Worm (Caenorhabditis elegans) whole organism, L4 larva: ENCODE data around the gene C06B3.6.

Experiments
- D1046.2 ChIP-seq: fragments of 200-800 bp; sonication (Bioruptor generic); IDR thresholded peaks from 2 replicates; pipeline ENCODE4 v1.3.6; 2022; ENCODE audit warnings: missing genetic modification characterization, missing compliant biosample characterization
- F26F4.8 ChIP-seq: fragments of 200-800 bp; sonication (Bioruptor generic); conservative IDR thresholded peaks from 2 replicates; pipeline ENCODE4 v1.3.6; 2022; ENCODE audit warnings: missing genetic modification characterization, missing compliant biosample characterization
- R02D3.7 ChIP-seq: fragments of 150-350 bp; sonication (generic microtip); optimal IDR thresholded peaks from 3 replicates; lab custom pipeline; 2014; ENCODE audit warnings: missing biosample characterization, missing genetic modification characterization
- T26A8.4 ChIP-seq: fragments of 200-800 bp; sonication (Bioruptor generic); IDR thresholded peaks from 2 replicates; pipeline ENCODE4 v1.3.6; 2022; ENCODE audit warnings: missing genetic modification characterization, missing compliant biosample characterization
- Y5F2A.4 ChIP-seq: fragments of 200-800 bp; sonication (Bioruptor generic); optimal IDR thresholded peaks from 2 replicates; lab custom pipeline; 2018; ENCODE audit warnings: mild to moderate bottlenecking, missing genetic modification characterization, missing compliant biosample characterization
- ZK546.5 ChIP-seq, 2 experiments: sonication (generic microtip); optimal IDR thresholded peaks; 2 replicates each; lab custom pipeline; 2017; ENCODE audit warnings: missing biosample characterization in 2 of 2, missing genetic modification characterization in 2 of 2
- aha-1 ChIP-seq: fragments of 150-350 bp; peaks from one replicate; lab custom pipeline; 2014; ENCODE audit warnings: missing biosample characterization, missing genetic modification characterization
- ama-1 ChIP-seq: fragments of 150-350 bp; optimal IDR thresholded peaks from 2 replicates; lab custom pipeline; 2014; ENCODE audit warnings: inconsistent platforms, mixed read lengths
- ces-1 ChIP-seq: fragments of 150-350 bp; sonication (generic microtip); optimal IDR thresholded peaks from 4 replicates; lab custom pipeline; 2014; ENCODE audit warnings: missing biosample characterization, missing genetic modification reagents, missing genetic modification characterization
- daf-16 ChIP-seq, 3 experiments: sonication (generic microtip); optimal IDR thresholded peaks; 2 replicates each; lab custom pipeline; 2016 to 2017; ENCODE audit warnings: missing genetic modification characterization in 3 of 3, missing genetic modification reagents in 3 of 3, mild to moderate bottlenecking in 2 of 3, missing compliant biosample characterization in 2 of 3, missing biosample characterization in 1 of 3, moderate library complexity in 1 of 3
- dmd-6 ChIP-seq: fragments of 200-800 bp; sonication (Bioruptor generic); IDR thresholded peaks from 2 replicates; pipeline ENCODE4 v1.3.6; 2022; ENCODE audit warnings: missing genetic modification reagents, missing genetic modification characterization, missing compliant biosample characterization
- dpl-1 ChIP-seq: fragments of 150-350 bp; optimal IDR thresholded peaks from 2 replicates; lab custom pipeline; 2014; ENCODE audit warnings: missing biosample characterization, missing genetic modification reagents, missing genetic modification characterization
- duxl-1 ChIP-seq: sonication (generic microtip); optimal IDR thresholded peaks from 2 replicates; lab custom pipeline; 2016; ENCODE audit warnings: mild to moderate bottlenecking, missing genetic modification characterization, moderate library complexity, missing compliant biosample characterization; ENCODE audit not compliant: poor library complexity
- dve-1 ChIP-seq: sonication (generic microtip); optimal IDR thresholded peaks from 2 replicates; lab custom pipeline; 2017; ENCODE audit warnings: antibody characterized with exemption, mild to moderate bottlenecking, missing genetic modification characterization, missing compliant biosample characterization; ENCODE audit not compliant: insufficient read depth
- fkh-10 ChIP-seq: fragments of 150-350 bp; optimal IDR thresholded peaks from 2 replicates; lab custom pipeline; 2014; ENCODE audit warnings: missing biosample characterization, missing genetic modification reagents, missing genetic modification characterization
- hif-1 ChIP-seq, 2 experiments: sonication (generic microtip); optimal IDR thresholded peaks; 2 replicates each; lab custom pipeline; 2016 to 2017; ENCODE audit warnings: missing compliant biosample characterization in 2 of 2, missing genetic modification characterization in 2 of 2, missing genetic modification reagents in 2 of 2, missing genotype in 2 of 2, mild to moderate bottlenecking in 1 of 2
- hlh-11 ChIP-seq: fragments of 200-800 bp; sonication (Bioruptor generic); optimal IDR thresholded peaks from 2 replicates; lab custom pipeline; 2018; ENCODE audit warnings: mild to moderate bottlenecking, missing genetic modification characterization, missing compliant biosample characterization
- hmg-1.1 ChIP-seq: fragments of 200-800 bp; sonication (Bioruptor generic); IDR thresholded peaks from 2 replicates; pipeline ENCODE4 v1.3.6; 2022; ENCODE audit warnings: missing genetic modification reagents, missing genetic modification characterization, missing compliant biosample characterization
- lin-1 ChIP-seq: fragments of 200-800 bp; sonication (Bioruptor generic); IDR thresholded peaks from 2 replicates; pipeline ENCODE4 v1.3.6; 2022; ENCODE audit warnings: missing genetic modification reagents, missing genetic modification characterization, missing compliant biosample characterization
- lin-13 ChIP-seq: fragments of 150-350 bp; optimal IDR thresholded peaks from 2 replicates; lab custom pipeline; 2014; ENCODE audit warnings: missing biosample characterization, missing genetic modification reagents, missing genetic modification characterization
- lin-15B ChIP-seq: fragments of 150-350 bp; sonication (generic microtip); optimal IDR thresholded peaks from 3 replicates; lab custom pipeline; 2014; ENCODE audit warnings: missing biosample characterization, missing genetic modification characterization
- lir-3 ChIP-seq: sonication (generic microtip); optimal IDR thresholded peaks from 2 replicates; lab custom pipeline; 2016; ENCODE audit warnings: mild to moderate bottlenecking, missing genetic modification characterization, missing compliant biosample characterization
- lsy-2 ChIP-seq, 2 experiments: fragments of 150-350 bp in 1 of 2; sonication (generic microtip) in 1 of 2; optimal IDR thresholded peaks; 2 replicates each; lab custom pipeline; 2014 to 2017; ENCODE audit warnings: missing biosample characterization in 2 of 2, missing genetic modification characterization in 2 of 2
- madf-5 ChIP-seq, 2 experiments: fragments of 200-800 bp; sonication (Bioruptor generic); IDR thresholded peaks; 2 replicates each; pipeline ENCODE4 v1.3.6; 2022; ENCODE audit warnings: missing compliant biosample characterization in 2 of 2, missing genetic modification characterization in 2 of 2
- mdl-1 ChIP-seq, 2 experiments: fragments of 150-350 bp in 1 of 2; sonication (generic microtip) in 1 of 2; optimal IDR thresholded peaks; 2 replicates each; lab custom pipeline; 2014 to 2017; ENCODE audit warnings: missing biosample characterization in 2 of 2, missing genetic modification characterization in 2 of 2
- mdt-29 ChIP-seq: fragments of 200-800 bp; sonication (Bioruptor generic); IDR thresholded peaks from 2 replicates; pipeline ENCODE4 v1.3.6; 2022; ENCODE audit warnings: missing genetic modification reagents, missing genetic modification characterization, missing compliant biosample characterization
- nhr-10 ChIP-seq: fragments of 150-350 bp; optimal IDR thresholded peaks from 2 replicates; lab custom pipeline; 2014; ENCODE audit warnings: missing biosample characterization, missing genetic modification characterization
- nhr-237 ChIP-seq: sonication (generic microtip); optimal IDR thresholded peaks from 2 replicates; lab custom pipeline; 2017; ENCODE audit warnings: missing biosample characterization, missing genetic modification characterization
- nhr-28 ChIP-seq: fragments of 150-350 bp; optimal IDR thresholded peaks from 2 replicates; lab custom pipeline; 2014; ENCODE audit warnings: missing biosample characterization, missing genetic modification characterization
- nhr-41 ChIP-seq: fragments of 200-800 bp; sonication (Bioruptor generic); IDR thresholded peaks from 2 replicates; pipeline ENCODE4 v1.3.6; 2022; ENCODE audit warnings: missing genetic modification reagents, missing genetic modification characterization, missing compliant biosample characterization
- nhr-6 ChIP-seq: fragments of 150-350 bp; optimal IDR thresholded peaks from 2 replicates; lab custom pipeline; 2014; ENCODE audit warnings: missing biosample characterization, missing genetic modification characterization
- php-3 ChIP-seq: fragments of 200-800 bp; sonication (Bioruptor generic); IDR thresholded peaks from 2 replicates; pipeline ENCODE4 v1.3.6; 2022; ENCODE audit warnings: missing genetic modification reagents, missing genetic modification characterization, missing compliant biosample characterization
- pqm-1 ChIP-seq: sonication (generic microtip); optimal IDR thresholded peaks from 2 replicates; lab custom pipeline; 2017; ENCODE audit warnings: missing biosample characterization, missing genetic modification characterization
- skn-1 ChIP-seq: fragments of 150-350 bp; optimal IDR thresholded peaks from 2 replicates; lab custom pipeline; 2014; ENCODE audit warnings: missing biosample characterization, missing genetic modification characterization
- spr-1 ChIP-seq: sonication (generic microtip); optimal IDR thresholded peaks from 2 replicates; lab custom pipeline; 2016; ENCODE audit warnings: mild to moderate bottlenecking, missing genetic modification characterization, missing compliant biosample characterization
- tag-97 ChIP-seq: fragments of 200-800 bp; sonication (Bioruptor generic); IDR thresholded peaks from 2 replicates; pipeline ENCODE4 v1.3.6; 2022; ENCODE audit warnings: missing genetic modification characterization, missing compliant biosample characterization
- unc-62 ChIP-seq, 3 experiments: fragments of 150-350 bp in 1 of 3; sonication (generic microtip); optimal IDR thresholded peaks in 2 of 3; peaks in 1 of 3; 1 replicate in 1 of 3; 2 replicates in 2 of 3; lab custom pipeline; 2014 to 2017; ENCODE audit warnings: missing biosample characterization in 3 of 3, missing genetic modification characterization in 3 of 3, missing genetic modification reagents in 3 of 3, missing genotype in 1 of 3

The C06B3.6 gene

DNA sequence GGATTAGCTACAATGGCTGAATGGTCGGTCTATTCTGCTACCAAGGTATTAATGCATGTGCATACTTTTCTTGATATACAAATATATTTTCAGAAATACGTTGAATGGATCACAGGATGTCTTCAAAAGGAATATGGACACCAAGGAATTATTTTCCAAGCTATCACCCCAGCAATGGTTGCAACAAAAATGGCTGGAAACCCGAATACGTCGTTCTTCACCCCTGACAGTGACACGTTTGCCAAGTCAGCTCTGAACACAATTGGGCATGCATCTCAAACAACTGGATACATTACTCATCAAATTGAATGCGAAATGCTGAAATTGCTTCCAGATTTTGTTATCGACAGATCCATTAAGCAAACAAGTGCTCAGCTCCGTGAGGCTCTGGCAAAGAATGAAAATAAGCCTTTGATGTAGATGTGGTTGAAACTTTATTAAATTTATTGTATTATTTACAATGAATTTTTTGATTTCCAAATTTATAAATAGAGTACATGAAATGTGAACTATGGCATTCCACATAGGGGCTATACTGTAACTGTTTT is 1.1 kb downstream of the C06B3.6 start (continued):
- TF ChIP-seq ama-1 (lab: Kevin White, UChicago), result no peak
- TF ChIP-seq ces-1 (GFP tag; lab: Kevin White, UChicago), result no peak
- TF ChIP-seq T26A8.4 (GFP tag; lab: Robert Waterston, UW), result peak; percentile 90
- TF ChIP-seq tag-97, result no peak
- peak; percentile 79; the same call in 1 of the 2 replicates for TF ChIP-seq D1046.2 (GFP tag; lab: Robert Waterston, UW)
- TF ChIP-seq ZK546.5 (tag; optimal IDR thresholded peaks at IDR 0.05; lab: Kevin White, UChicago), result no peak
- peak; percentile 27 for TF ChIP-seq lin-15B (tag; lab: Kevin White, UChicago)
- TF ChIP-seq fkh-10 (GFP tag; lab: Kevin White, UChicago), result no peak
- peak; percentile 69 to 72 for TF ChIP-seq lsy-2 (tag; optimal IDR thresholded peaks at IDR 0.05; lab: Kevin White, UChicago)
- TF ChIP-seq lir-3 (tag; lab: Kevin White, UChicago), result no peak
- no peak for TF ChIP-seq R02D3.7 (tag; lab: Kevin White, UChicago)
- no peak for TF ChIP-seq nhr-237 (tag; lab: Kevin White, UChicago)
- TF ChIP-seq madf-5 (GFP tag; IDR thresholded peaks at IDR 0.05; lab: Robert Waterston, UW), result 0 out of 4 replicates have a peak, but pooled peaks of 1 of the 2 experiments have one; percentile 52
- TF ChIP-seq pqm-1 (tag; lab: Kevin White, UChicago), result no peak
- TF ChIP-seq nhr-28 (tag; lab: Kevin White, UChicago), result peak; percentile 48
- peak; percentile 51; the same call in 1 of the 2 replicates for TF ChIP-seq lin-1
- no peak for TF ChIP-seq lin-13 (GFP tag; lab: Kevin White, UChicago)
- TF ChIP-seq nhr-10, result peak; percentile 51
- TF ChIP-seq mdl-1 (tag; optimal IDR thresholded peaks at IDR 0.05; lab: Kevin White, UChicago), result peak in 1 of 2 experiments; percentile 22
- no peak for TF ChIP-seq skn-1 (tag; lab: Kevin White, UChicago)
- TF ChIP-seq dpl-1 (GFP tag; lab: Kevin White, UChicago), result no peak
- peak; percentile 42; the same call in 1 of the 2 replicates for TF ChIP-seq nhr-41
- no peak for TF ChIP-seq F26F4.8 (GFP tag; lab: Robert Waterston, UW)

DNA sequence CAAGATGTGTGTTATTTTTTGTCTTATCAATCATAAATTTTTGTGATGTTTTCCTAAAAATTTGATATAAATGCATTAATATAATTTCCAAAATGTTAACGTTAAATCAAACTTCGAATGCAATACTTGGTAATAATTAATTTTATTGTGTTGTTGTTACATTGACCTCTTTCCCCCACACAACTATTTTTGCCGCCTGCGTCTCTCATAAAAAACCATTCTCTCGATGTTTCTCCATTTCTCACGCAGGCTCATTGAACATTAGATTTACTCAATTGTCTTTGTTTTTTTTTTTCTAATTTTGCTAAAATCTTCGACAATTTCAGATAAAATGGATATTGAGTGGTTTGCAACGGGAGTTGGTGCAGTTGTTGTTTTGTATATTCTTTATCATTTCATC is 2.6 kb downstream of the C06B3.6 start, which contains the start of gene stdh-1:
stdh-1 (plus strand) TSS at position 327 of the 400 bp plus-strand sequence.
- TF ChIP-seq duxl-1 (tag; lab: Kevin White, UChicago) (no peak), Y5F2A.4 (no peak), nhr-6 (tag; lab: Kevin White, UChicago) (peak; percentile 9), hif-1 (tag; optimal IDR thresholded peaks at IDR 0.05; lab: Kevin White, UChicago) (peak in 1 of 2 experiments; percentile 30), dve-1 (tag; lab: Kevin White, UChicago) (peak; percentile 8), spr-1 (tag; lab: Kevin White, UChicago) (no peak), nhr-28 (tag; lab: Kevin White, UChicago) (peak; percentile 24), php-3 (GFP tag; lab: Robert Waterston, UW) (peak; percentile 47; the same call in 1 of the 2 replicates), daf-16 (GFP tag; optimal IDR thresholded peaks at IDR 0.05; lab: Kevin White, UChicago) (no peak), daf-16 (tag; optimal IDR thresholded peaks at IDR 0.05; lab: Kevin White, UChicago) (peak; percentile 76), hlh-11 (tag; lab: Kevin White, UChicago) (peak; percentile 22), aha-1 (tag; lab: Kevin White, UChicago) (peak; percentile 20), dmd-6 (no peak)

DNA sequence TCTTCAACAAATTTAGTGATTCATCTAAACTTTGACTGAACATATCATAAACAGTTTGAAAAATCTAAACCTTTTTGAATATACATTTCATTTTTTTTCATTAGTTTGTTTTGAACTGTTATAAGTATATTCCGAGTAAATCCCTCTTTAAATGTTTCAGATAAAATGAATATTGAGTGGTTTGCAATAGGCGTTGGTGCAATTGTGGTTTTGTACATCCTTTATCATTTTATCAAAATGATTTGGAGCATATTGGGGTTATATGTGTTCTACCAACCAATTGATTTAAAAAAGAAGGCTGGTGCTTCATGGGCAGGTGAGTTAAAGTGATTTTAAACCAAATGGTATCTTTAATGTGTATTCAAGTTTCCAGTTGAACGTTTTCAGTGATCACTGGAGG is 4.3 kb downstream of the C06B3.6 start, which contains the start of gene stdh-3:
stdh-3 (plus strand) TSS at position 166 of the 400 bp plus-strand sequence.
- no peak for TF ChIP-seq daf-16 (GFP tag; optimal IDR thresholded peaks at IDR 0.05; lab: Kevin White, UChicago)
- no peak for TF ChIP-seq daf-16 (tag; optimal IDR thresholded peaks at IDR 0.05; lab: Kevin White, UChicago)
- TF ChIP-seq spr-1 (tag; lab: Kevin White, UChicago), result no peak
- TF ChIP-seq unc-62 (GFP tag; optimal IDR thresholded peaks at IDR 0.05 in 1 of 2; lab: Kevin White, UChicago), result peak in 1 of 2 experiments; percentile 93
- no peak for TF ChIP-seq unc-62 (tag; optimal IDR thresholded peaks at IDR 0.05; lab: Kevin White, UChicago)
- no peak for TF ChIP-seq dmd-6
- no peak for TF ChIP-seq hmg-1.1
- TF ChIP-seq F26F4.8 (GFP tag; lab: Robert Waterston, UW), result no peak
- no peak for TF ChIP-seq mdt-29 (GFP tag; lab: Robert Waterston, UW)
- no peak for TF ChIP-seq lin-13 (GFP tag; lab: Kevin White, UChicago)
